Worm (Caenorhabditis elegans) whole organism, L4 larva: Measurements from ENCODE around the gene W04G3.5.

Source experiments
- jun-1 ChIP-seq: fragments of 150-350 bp; optimal IDR thresholded peaks from 2 replicates; lab custom pipeline; 2014; ENCODE audit warnings: missing biosample characterization, missing genetic modification reagents, missing genetic modification characterization
- lsy-2 ChIP-seq, 2 experiments: fragments of 150-350 bp in 1 of 2; sonication (generic microtip) in 1 of 2; optimal IDR thresholded peaks; 2 replicates each; lab custom pipeline; 2014 to 2017; ENCODE audit warnings: missing biosample characterization in 2 of 2, missing genetic modification characterization in 2 of 2
- nhr-237 ChIP-seq: sonication (generic microtip); optimal IDR thresholded peaks from 2 replicates; lab custom pipeline; 2017; ENCODE audit warnings: missing biosample characterization, missing genetic modification characterization
- nhr-25 ChIP-seq: sonication (generic microtip); optimal IDR thresholded peaks from 2 replicates; lab custom pipeline; 2017; ENCODE audit warnings: missing genetic modification characterization, mild to moderate bottlenecking, missing compliant biosample characterization, antibody characterized with exemption, moderate library complexity, borderline replicate concordance; ENCODE audit not compliant: insufficient read depth
- nhr-41 ChIP-seq: fragments of 200-800 bp; sonication (Bioruptor generic); IDR thresholded peaks from 2 replicates; pipeline ENCODE4 v1.3.6; 2022; ENCODE audit warnings: missing genetic modification reagents, missing genetic modification characterization, missing compliant biosample characterization
- nhr-42 ChIP-seq: fragments of 200-800 bp; sonication (Bioruptor generic); IDR thresholded peaks from 2 replicates; pipeline ENCODE4 v1.3.6; 2022; ENCODE audit warnings: missing genetic modification characterization, missing compliant biosample characterization
- tra-1 ChIP-seq: fragments of 200-800 bp; sonication (Bioruptor generic); IDR thresholded peaks from 2 replicates; pipeline ENCODE4 v1.3.6; 2022; ENCODE audit warnings: missing genetic modification reagents, missing genetic modification characterization, missing compliant biosample characterization
- unc-130 ChIP-seq: sonication (generic microtip); optimal IDR thresholded peaks from 2 replicates; lab custom pipeline; 2016; ENCODE audit warnings: missing genetic modification reagents, missing genetic modification characterization, missing compliant biosample characterization
- unc-62 ChIP-seq, 3 experiments: fragments of 150-350 bp in 1 of 3; sonication (generic microtip); optimal IDR thresholded peaks in 2 of 3; peaks in 1 of 3; 1 replicate in 1 of 3; 2 replicates in 2 of 3; lab custom pipeline; 2014 to 2017; ENCODE audit warnings: missing biosample characterization in 3 of 3, missing genetic modification characterization in 3 of 3, missing genetic modification reagents in 3 of 3, missing genotype in 1 of 3
- zag-1 ChIP-seq: fragments of 150-350 bp; optimal IDR thresholded peaks from 2 replicates; lab custom pipeline; 2014; ENCODE audit warnings: missing biosample characterization, missing genetic modification characterization

- TF ChIP-seq nhr-25 (tag; lab: Kevin White, UChicago), result no peak
- no peak for TF ChIP-seq tra-1 (GFP tag; lab: Robert Waterston, UW)
- TF ChIP-seq zag-1 (tag; lab: Kevin White, UChicago), result no peak
- TF ChIP-seq unc-62 (GFP tag; optimal IDR thresholded peaks at IDR 0.05 in 1 of 2; lab: Kevin White, UChicago), result no peak
- no peak for TF ChIP-seq unc-62 (tag; optimal IDR thresholded peaks at IDR 0.05; lab: Kevin White, UChicago)
- TF ChIP-seq lsy-2 (tag; optimal IDR thresholded peaks at IDR 0.05; lab: Kevin White, UChicago), result no peak
- no peak for TF ChIP-seq jun-1 (tag; lab: Kevin White, UChicago)
- no peak for TF ChIP-seq nhr-42 (GFP tag; lab: Robert Waterston, UW)
- TF ChIP-seq nhr-237, result no peak
- TF ChIP-seq unc-130 (GFP tag; lab: Kevin White, UChicago), result no peak
- no peak for TF ChIP-seq nhr-41 (GFP tag; lab: Robert Waterston, UW)
Measured at ce11 chrX:11032412-11032811, 41.0 kb upstream of the W04G3.5 start.
